Fruit fly (Drosophila melanogaster): ENCODE measurements around the gene Gyc32E.

Gyc32E gene

dm6 chr2L:11192691-11193090, 43.8 kb upstream of the Gyc32E start (continued):
- no peak for TF ChIP-seq CG34376 (GFP tag; optimal IDR thresholded peaks at IDR 0.05)
- TF ChIP-seq chif (GFP tag; optimal IDR thresholded peaks at IDR 0.05), result peak; percentile 74 to 79
- no peak for TF ChIP-seq Ravus (GFP tag; IDR thresholded peaks at IDR 0.05)
- no peak for TF ChIP-seq pb (GFP tag; optimal IDR thresholded peaks at IDR 0.05)
- no peak for TF ChIP-seq CG7987 (GFP tag; optimal IDR thresholded peaks at IDR 0.05)
- TF ChIP-seq Hey (tag; optimal IDR thresholded peaks at IDR 0.05), result no peak
- no peak for TF ChIP-seq CG32767 (GFP tag; IDR thresholded peaks at IDR 0.05)
- TF ChIP-seq peb (GFP tag; IDR thresholded peaks at IDR 0.05), result peak; percentile 42; the same call in 1 of the 2 replicates
- no peak for TF ChIP-seq BtbVII (GFP tag; optimal IDR thresholded peaks at IDR 0.05)
- peak; percentile 61 for TF ChIP-seq ranshi (GFP tag; IDR thresholded peaks at IDR 0.05)
- peak; percentile 5 for TF ChIP-seq CG2116 (GFP tag; optimal IDR thresholded peaks at IDR 0.05)
- peak; percentile 28 for TF ChIP-seq tap (tag; optimal IDR thresholded peaks at IDR 0.05)
- no peak for TF ChIP-seq CG2120 (GFP tag; optimal IDR thresholded peaks at IDR 0.05)
- no peak for TF ChIP-seq nerfin-2 (GFP tag; IDR thresholded peaks at IDR 0.05; ENCODE audit: partially characterized antibody)
- TF ChIP-seq sob (GFP tag; IDR thresholded peaks at IDR 0.05), result peak; percentile 43; the same call in 1 of the 2 replicates
- TF ChIP-seq eyg (GFP tag; optimal IDR thresholded peaks at IDR 0.05), result no peak
- no peak for TF ChIP-seq Hand (GFP tag; optimal IDR thresholded peaks at IDR 0.05)
- peak; percentile 20 for TF ChIP-seq trem (tag; optimal IDR thresholded peaks at IDR 0.05)
- TF ChIP-seq E2f1 (GFP tag; IDR thresholded peaks at IDR 0.05), result peak; percentile 68
- no peak for TF ChIP-seq CG6654 (GFP tag; optimal IDR thresholded peaks at IDR 0.05)
- TF ChIP-seq pnt (GFP tag; optimal IDR thresholded peaks at IDR 0.05), result peak; percentile 60
- peak; percentile 77 for TF ChIP-seq Xbp1 (GFP tag; optimal IDR thresholded peaks at IDR 0.05)
- no peak for TF ChIP-seq Drgx (GFP tag; IDR thresholded peaks at IDR 0.05)
- no peak for TF ChIP-seq h (optimal IDR thresholded peaks at IDR 0.05)
- no peak for TF ChIP-seq gcm2 (GFP tag; optimal IDR thresholded peaks at IDR 0.05)
- TF ChIP-seq Myb (GFP tag; optimal IDR thresholded peaks at IDR 0.05), result peak; percentile 20
- no peak for TF ChIP-seq unc-4 (GFP tag; IDR thresholded peaks at IDR 0.05; ENCODE audit: partially characterized antibody)
- TF ChIP-seq CG11398 (GFP tag; optimal IDR thresholded peaks at IDR 0.05), result peak; percentile 45
- TF ChIP-seq CG13624 (GFP tag; optimal IDR thresholded peaks at IDR 0.05), result no peak
- TF ChIP-seq slp2 (GFP tag; optimal IDR thresholded peaks at IDR 0.05), result peak; percentile 67
- TF ChIP-seq klu (GFP tag; IDR thresholded peaks at IDR 0.05), result no peak
- no peak for TF ChIP-seq amos (GFP tag; IDR thresholded peaks at IDR 0.05; ENCODE audit: partially characterized antibody)
- peak; percentile 6 for TF ChIP-seq HHEX (GFP tag; optimal IDR thresholded peaks at IDR 0.05)
- TF ChIP-seq odd (GFP tag; optimal IDR thresholded peaks at IDR 0.05), result no peak
- no peak for TF ChIP-seq vfl (GFP tag; optimal IDR thresholded peaks at IDR 0.05)
- TF ChIP-seq pita (GFP tag; optimal IDR thresholded peaks at IDR 0.05), result no peak
- TF ChIP-seq fd96Cb (tag; optimal IDR thresholded peaks at IDR 0.05), result peak; percentile 39
- peak in 1 of 2 experiments; percentile 47 for TF ChIP-seq Eip74EF (GFP tag; optimal IDR thresholded peaks at IDR 0.05)
- TF ChIP-seq CG1024 (GFP tag; IDR thresholded peaks at IDR 0.05), result no peak
- peak; percentile 30 for TF ChIP-seq CG1602 (GFP tag; optimal IDR thresholded peaks at IDR 0.05)
- TF ChIP-seq CG7357 (GFP tag; IDR thresholded peaks at IDR 0.05), result peak; percentile 32; the same call in 1 of the 3 replicates
- peak; percentile 81 for TF ChIP-seq unpg (GFP tag; optimal IDR thresholded peaks at IDR 0.05)
- peak; percentile 40 for TF ChIP-seq ssp (GFP tag; IDR thresholded peaks at IDR 0.05)
- peak; percentile 67; the same call in 2 of the 3 replicates for TF ChIP-seq H15 (GFP tag; IDR thresholded peaks at IDR 0.05)
- TF ChIP-seq Sry-δ (GFP tag; optimal IDR thresholded peaks at IDR 0.05), result peak; percentile 5
- TF ChIP-seq CG9797 (GFP tag; optimal IDR thresholded peaks at IDR 0.05), result no peak
- no peak for TF ChIP-seq chinmo (GFP tag; IDR thresholded peaks at IDR 0.05; ENCODE audit: partially characterized antibody)
- peak; percentile 39 for TF ChIP-seq pum (GFP tag; optimal IDR thresholded peaks at IDR 0.05)
- peak; percentile 64 for TF ChIP-seq CG17385 (GFP tag; optimal IDR thresholded peaks at IDR 0.05)
- TF ChIP-seq p53 (GFP tag; optimal IDR thresholded peaks at IDR 0.05), result no peak
- TF ChIP-seq bowl (GFP tag; IDR thresholded peaks at IDR 0.05), result no peak
- TF ChIP-seq jing (GFP tag; optimal IDR thresholded peaks at IDR 0.05), result peak; percentile 70

All from whole organism, embryonic.